Fruit fly (Drosophila melanogaster): ENCODE measurements around the gene CG9016.

The CG9016 gene

DNA sequence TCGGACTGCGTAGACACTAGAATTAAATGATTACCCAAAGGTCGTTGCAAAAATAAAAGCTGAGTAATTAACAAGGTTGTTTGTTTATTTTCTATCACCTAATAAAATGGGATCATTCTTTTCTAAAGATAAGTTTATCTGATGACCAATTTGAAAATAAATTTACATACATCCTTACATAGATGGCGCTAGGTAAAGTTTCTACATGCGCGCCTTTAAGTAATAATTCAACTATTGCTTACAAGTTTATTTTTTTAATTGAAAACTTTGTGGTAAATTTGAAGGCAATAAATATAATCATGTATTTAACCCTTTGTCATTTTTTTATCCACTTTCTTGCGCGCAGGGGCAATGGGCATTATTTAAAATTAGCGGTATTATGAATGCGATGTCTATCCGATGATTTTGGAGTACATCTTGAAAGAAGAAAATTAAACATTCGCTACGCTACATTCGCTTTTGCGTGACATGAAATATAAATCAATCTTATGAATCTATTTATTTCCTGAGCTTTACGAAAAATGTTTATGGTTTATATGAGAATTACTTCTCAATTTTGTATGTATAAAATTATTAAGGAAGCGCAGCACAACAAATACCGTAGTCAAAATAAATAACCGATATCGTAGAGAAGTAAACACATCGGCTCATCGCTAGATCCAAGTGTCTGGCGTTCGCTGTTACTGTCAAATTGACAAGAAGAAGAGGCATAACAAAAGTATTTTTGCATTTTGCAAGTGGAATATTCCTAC is 25.5 kb upstream of the CG9016 start, which contains the start of gene CG9044 (continued):
- TF ChIP-seq tap (tag; optimal IDR thresholded peaks at IDR 0.05) (no peak), sim (GFP tag; IDR thresholded peaks at IDR 0.05) (no peak), CG6272 (GFP tag; IDR thresholded peaks at IDR 0.05) (no peak; the same call in none of the 2 replicates), CG13123 (GFP tag; optimal IDR thresholded peaks at IDR 0.05) (peak; percentile 11), Scr (GFP tag; IDR thresholded peaks at IDR 0.05; ENCODE audit: partially characterized antibody) (peak; percentile 96), chinmo (GFP tag; IDR thresholded peaks at IDR 0.05; ENCODE audit: partially characterized antibody) (peak; percentile 81; the same call in 2 of the 4 replicates), HHEX (GFP tag; optimal IDR thresholded peaks at IDR 0.05) (no peak), CG4820 (GFP tag; optimal IDR thresholded peaks at IDR 0.05) (peak; percentile 39), CG12659 (GFP tag; optimal IDR thresholded peaks at IDR 0.05) (peak; percentile 79), Fer2 (tag; optimal IDR thresholded peaks at IDR 0.05) (no peak), Hr78 (GFP tag; optimal IDR thresholded peaks at IDR 0.05) (no peak), zen (tag; optimal IDR thresholded peaks at IDR 0.05) (peak; percentile 36), CG13424 (tag; optimal IDR thresholded peaks at IDR 0.05) (peak; percentile 57), Optix (GFP tag; IDR thresholded peaks at IDR 0.05) (no peak), CG34422 (GFP tag; IDR thresholded peaks at IDR 0.05) (peak; percentile 49; the same call in 1 of the 3 replicates), usp (GFP tag; optimal IDR thresholded peaks at IDR 0.05) (no peak), tx (GFP tag; optimal IDR thresholded peaks at IDR 0.05) (peak; percentile 39), CG11560 (tag; IDR thresholded peaks at IDR 0.05) (0 out of 3 replicates have a peak, but pooled peaks have one; percentile 6), NfI (GFP tag; optimal IDR thresholded peaks at IDR 0.05) (peak; percentile 53), Dref (GFP tag; IDR thresholded peaks at IDR 0.05) (no peak; the same call in none of the 2 replicates), fd102C (GFP tag; optimal IDR thresholded peaks at IDR 0.05) (no peak), Poxn (GFP tag; IDR thresholded peaks at IDR 0.05) (no peak), Meics (GFP tag; optimal IDR thresholded peaks at IDR 0.05) (no peak), ap (GFP tag; IDR thresholded peaks at IDR 0.05) (no peak), CG4617 (GFP tag; optimal IDR thresholded peaks at IDR 0.05; ENCODE audit: borderline replicate concordance) (peak; percentile 75), HLHmδ (GFP tag; optimal IDR thresholded peaks at IDR 0.05) (no peak), seq (GFP tag; IDR thresholded peaks at IDR 0.05) (no peak), CG2712 (tag; optimal IDR thresholded peaks at IDR 0.05) (peak; percentile 67), Opbp (GFP tag; IDR thresholded peaks at IDR 0.05; ENCODE audit: partially characterized antibody) (peak; percentile 84; the same call in 2 of the 3 replicates), luna (GFP tag; optimal IDR thresholded peaks at IDR 0.05) (no peak), CG10274 (GFP tag; optimal IDR thresholded peaks at IDR 0.05) (no peak), CG6791 (GFP tag; IDR thresholded peaks at IDR 0.05; ENCODE audit: partially characterized antibody) (peak; percentile 88), HmgD (GFP tag; optimal IDR thresholded peaks at IDR 0.05) (peak; percentile 31), CG3995 (GFP tag; optimal IDR thresholded peaks at IDR 0.05) (peak; percentile 79), CG16813 (GFP tag; IDR thresholded peaks at IDR 0.05; ENCODE audit: partially characterized antibody) (peak; percentile 96), chm (GFP tag; IDR thresholded peaks at IDR 0.05) (no peak), tna (GFP tag; IDR thresholded peaks at IDR 0.05; ENCODE audit: partially characterized antibody) (peak; percentile 76), CG43689 (GFP tag; IDR thresholded peaks at IDR 0.05) (no peak), HLH4C (GFP tag; IDR thresholded peaks at IDR 0.05; ENCODE audit: partially characterized antibody) (peak; percentile 89), oc (tag; optimal IDR thresholded peaks at IDR 0.05) (no peak), CG8924 (tag; optimal IDR thresholded peaks at IDR 0.05) (peak; percentile 34), grn (GFP tag; optimal IDR thresholded peaks at IDR 0.05) (peak; percentile 70), CG31388 (GFP tag; optimal IDR thresholded peaks at IDR 0.05) (no peak), Six4 (GFP tag; optimal IDR thresholded peaks at IDR 0.05) (peak; percentile 7), vvl (GFP tag; IDR thresholded peaks at IDR 0.05) (no peak), ATbp (GFP tag; optimal IDR thresholded peaks at IDR 0.05) (no peak), hb (GFP tag; IDR thresholded peaks at IDR 0.05; ENCODE audit: partially characterized antibody) (peak; percentile 89), CG31441 (GFP tag; IDR thresholded peaks at IDR 0.05) (no peak)

Data from whole organism, embryonic.